Fruit fly (Drosophila melanogaster): ENCODE data around the gene MtnA.

DNA sequence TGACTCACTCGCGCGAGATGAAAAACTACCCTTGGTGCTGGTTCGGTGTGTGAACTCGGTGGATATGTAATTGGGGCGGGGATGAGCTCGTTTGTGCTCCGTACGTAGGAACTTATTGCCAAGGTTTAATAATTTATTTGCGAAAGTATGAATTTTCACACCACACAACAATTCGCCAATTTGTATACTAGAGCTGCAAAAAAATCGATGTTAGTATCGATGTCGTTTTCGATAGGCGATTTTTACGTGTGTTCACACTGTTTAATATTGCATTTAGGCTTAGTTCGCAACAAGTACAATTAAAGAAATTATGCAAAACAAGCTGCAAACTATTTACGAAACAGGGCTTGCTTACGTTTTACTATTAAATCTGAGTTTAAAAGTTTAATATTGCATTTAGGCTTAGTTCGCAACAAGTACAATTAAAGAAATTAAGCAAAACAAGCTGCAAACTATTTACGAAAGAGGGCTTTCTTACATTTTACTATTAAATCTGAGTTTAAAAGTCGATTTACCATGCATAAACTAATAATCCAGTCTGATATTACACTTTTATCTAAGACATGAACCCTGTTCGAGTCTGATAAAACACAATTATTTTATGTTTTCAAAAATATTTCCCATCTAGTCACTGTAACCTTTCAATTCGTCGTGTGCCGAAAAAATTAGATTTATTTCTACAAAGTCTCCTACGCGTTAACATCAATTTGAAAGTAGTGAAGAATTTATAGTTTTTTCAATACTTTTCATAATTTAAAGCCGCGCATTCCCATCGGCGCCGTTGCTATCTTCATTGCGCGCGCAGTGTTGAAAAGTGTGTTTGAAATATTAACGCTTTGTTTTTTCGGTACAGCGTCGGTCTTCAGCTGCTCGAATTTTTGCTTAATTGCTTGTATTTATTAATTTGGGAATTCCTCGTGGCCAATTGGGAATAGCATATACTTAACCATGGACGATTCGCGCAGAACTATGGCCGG is 20.9 kb downstream of the MtnA start, which contains the start of the genes Snap24 and CG8478:
- TF ChIP-seq pan (optimal IDR thresholded peaks at IDR 0.05) (no peak), usp (GFP tag; optimal IDR thresholded peaks at IDR 0.05) (no peak), EcR (GFP tag; optimal IDR thresholded peaks at IDR 0.05) (no peak), Dll (optimal IDR thresholded peaks at IDR 0.05) (no peak), psq (optimal IDR thresholded peaks at IDR 0.05) (no peak)
